Worm (Caenorhabditis elegans) whole organism, midembryonic: ENCODE results near the gene srd-4.

Experiments used
- ref-1 ChIP-seq: fragments of 200-800 bp; sonication (Bioruptor generic); conservative IDR thresholded peaks from 2 replicates; pipeline ENCODE4 v1.3.6; 2022; ENCODE audit warnings: missing genetic modification reagents, missing genetic modification characterization, missing compliant biosample characterization
- tab-1 ChIP-seq: fragments of 200-800 bp; sonication (Bioruptor generic); IDR thresholded peaks from 2 replicates; pipeline ENCODE4 v1.3.6; 2022; ENCODE audit warnings: missing genetic modification characterization, missing compliant biosample characterization

DNA sequence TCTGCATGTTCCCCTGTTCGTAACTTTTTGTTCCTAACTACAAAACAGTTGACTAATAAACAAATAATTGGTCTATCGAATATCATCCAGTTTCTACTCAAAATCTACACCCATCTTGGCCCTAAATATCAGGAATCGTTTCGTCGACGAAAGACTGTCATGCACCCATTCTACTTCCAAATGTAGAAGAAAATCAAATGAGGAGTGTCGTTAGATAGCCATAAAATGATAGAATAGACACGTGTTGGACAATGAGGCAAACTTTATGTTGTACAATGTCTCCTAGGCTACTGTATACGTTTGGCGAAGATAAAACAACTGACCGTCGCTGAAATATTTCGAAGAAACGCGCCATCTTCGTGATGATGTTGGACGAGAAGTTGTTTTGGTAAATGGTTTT lies 24.8 kb upstream of the srd-4 start:
- no peak for TF ChIP-seq ref-1 (GFP tag; lab: Robert Waterston, UW)
- no peak for TF ChIP-seq tab-1 (GFP tag; lab: Robert Waterston, UW)
